Worm (Caenorhabditis elegans): ENCODE measurements around the gene C16A11.7.

- TF ChIP-seq ztf-11 (tag; optimal IDR thresholded peaks at IDR 0.05) (no peak), blmp-1 (tag; optimal IDR thresholded peaks at IDR 0.05) (no peak), sptf-1 (tag; optimal IDR thresholded peaks at IDR 0.05) (no peak), nhr-2 (tag; optimal IDR thresholded peaks at IDR 0.05) (no peak), lin-13 (tag; optimal IDR thresholded peaks at IDR 0.05) (no peak), lsy-2 (tag; optimal IDR thresholded peaks at IDR 0.05) (no peak), ham-2 (GFP tag; optimal IDR thresholded peaks at IDR 0.05) (no peak), elt-1 (tag; optimal IDR thresholded peaks at IDR 0.05; ENCODE audit: borderline replicate concordance, insufficient read depth) (no peak), tbx-8 (GFP tag; optimal IDR thresholded peaks at IDR 0.05) (no peak), unc-62 (GFP tag; optimal IDR thresholded peaks at IDR 0.05) (no peak), mep-1 (tag; optimal IDR thresholded peaks at IDR 0.05) (no peak), ceh-39 (tag; optimal IDR thresholded peaks at IDR 0.05) (no peak)
These were observed 25.0 kb upstream of the C16A11.7 start, which contains the start of gene C01F1.5 for ce11 chrII:4281743-4282142.
